Worm (Caenorhabditis elegans): ENCODE data around the gene srh-136.

DNA sequence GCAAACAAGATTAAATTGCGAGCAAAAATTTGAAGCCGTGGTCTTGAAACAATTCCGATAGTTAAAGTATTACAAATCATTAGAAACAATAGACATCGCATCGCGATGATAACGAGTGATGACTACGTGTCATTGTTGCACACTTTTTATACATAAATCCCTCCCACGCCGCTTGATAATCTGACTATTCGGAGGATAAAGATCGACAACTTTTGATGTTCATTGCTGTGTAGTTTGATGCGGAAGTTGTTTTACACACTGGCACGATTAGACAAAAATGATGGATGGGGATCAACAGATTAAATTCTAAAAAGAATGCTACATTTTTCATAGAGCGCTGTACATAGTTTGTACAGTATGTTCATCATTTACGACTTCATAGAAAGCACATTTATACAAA is 18.1 kb downstream of the srh-136 start, which contains the start of gene T08G3.11:
- TF ChIP-seq hmbx-1 (tag; optimal IDR thresholded peaks at IDR 0.05) (no peak), ama-1 (optimal IDR thresholded peaks at IDR 0.05) (no peak), tbx-11 (GFP tag; IDR thresholded peaks at IDR 0.05) (no peak), sea-1 (GFP tag; conservative IDR thresholded peaks at IDR 0.05) (no peak), ceh-13 (GFP tag; optimal IDR thresholded peaks at IDR 0.05) (no peak), flt-1 (GFP tag; IDR thresholded peaks at IDR 0.05) (no peak), tbx-37 (GFP tag; conservative IDR thresholded peaks at IDR 0.05) (no peak)

Measured in whole organism, early embryonic.